Worm (Caenorhabditis elegans) whole organism, dauer: ENCODE results near the gene mdt-1.2.
"Not testable (repeated sequence)": the region's sequence is repeated elsewhere in the genome, so short reads cannot be mapped to it uniquely, and the experiment has no call there.

Source experiments
- unc-62 ChIP-seq: sonication (generic microtip); optimal IDR thresholded peaks from 2 replicates; lab custom pipeline; 2017; ENCODE audit warnings: missing biosample characterization, missing genetic modification reagents, missing genetic modification characterization

mdt-1.2 gene

DNA sequence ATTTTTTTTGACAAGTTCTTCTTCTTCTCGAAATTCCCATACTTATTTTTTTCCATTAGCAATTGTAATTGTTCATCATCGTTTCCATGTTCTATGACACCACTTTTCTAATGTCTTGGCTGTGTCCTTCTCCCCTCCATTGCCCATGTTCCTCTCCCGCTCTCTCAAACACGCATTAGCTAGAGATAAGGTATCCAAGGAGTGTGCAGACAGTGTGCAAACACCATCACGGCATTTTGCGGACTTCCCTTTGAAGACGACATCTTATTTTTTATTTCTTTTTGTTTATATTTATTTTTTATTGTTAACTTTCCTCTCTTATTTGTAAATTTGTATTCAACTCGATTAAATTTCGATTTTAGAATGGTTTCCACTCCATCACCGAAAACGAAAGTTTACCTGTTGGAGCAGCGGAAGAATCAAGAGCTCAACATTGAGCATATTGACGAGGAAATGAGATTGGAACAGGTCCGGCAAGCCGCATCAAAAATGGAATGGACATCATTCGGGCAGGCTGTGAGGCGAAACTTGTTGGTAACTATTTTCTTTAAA lies at the start of gene mdt-1.2:
Gene mdt-1.2, plus strand, starts transcription at position 363 of the 552 bp plus-strand sequence.
- TF ChIP-seq unc-62, result no peak

DNA sequence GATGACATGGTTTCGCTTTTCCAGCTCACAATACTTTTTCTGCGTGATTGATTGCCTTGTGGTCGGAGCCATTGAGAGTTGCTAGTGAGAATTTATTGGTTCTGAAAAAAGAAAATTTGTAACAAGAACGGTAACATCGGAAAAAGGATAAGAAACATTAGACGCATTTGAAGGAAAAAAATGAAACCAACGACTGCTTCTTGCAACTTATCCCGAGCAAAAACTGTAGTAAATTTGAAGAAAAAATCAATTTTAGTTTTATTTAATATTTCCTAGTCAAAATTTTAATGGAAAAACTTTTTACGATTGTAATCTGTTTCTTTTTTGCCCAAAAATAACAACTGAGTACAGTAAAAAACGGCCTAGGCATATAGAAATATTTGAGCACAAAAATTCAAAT lies 43.7 kb upstream of the mdt-1.2 start, which contains the start of gene lido-4:
Gene lido-4, minus strand, starts transcription at position 101 of the 400 bp plus-strand sequence.
- TF ChIP-seq unc-62, result no peak

DNA sequence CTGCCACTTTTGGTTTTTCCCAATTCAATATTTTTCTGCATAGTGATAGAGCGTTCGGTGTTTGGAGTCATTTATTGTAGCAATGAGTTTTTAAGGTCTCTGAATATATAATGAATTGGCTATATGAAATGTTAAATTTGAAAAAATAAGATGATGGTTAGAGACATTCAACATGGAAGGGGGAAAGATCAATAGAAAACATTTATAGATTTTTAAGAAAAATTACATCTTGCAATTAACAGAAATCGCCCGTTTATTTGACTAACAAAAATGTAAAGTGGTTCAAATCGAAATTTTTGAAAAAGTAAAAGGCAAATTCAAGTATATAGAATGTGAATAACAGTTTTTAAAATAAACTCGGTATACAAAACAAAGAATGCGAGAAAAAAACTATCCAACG lies 40.8 kb upstream of the mdt-1.2 start, which contains the start of gene lido-5:
Gene lido-5, minus strand, starts transcription at position 101 of the 400 bp plus-strand sequence.
- no peak for TF ChIP-seq unc-62

- TF ChIP-seq unc-62, result no peak
Observed at ce11 chrX:17115089-17115488, 36.2 kb upstream of the mdt-1.2 start, which contains the start of gene lido-6. lido-6 (minus strand) TSS chrX:17115189.

DNA sequence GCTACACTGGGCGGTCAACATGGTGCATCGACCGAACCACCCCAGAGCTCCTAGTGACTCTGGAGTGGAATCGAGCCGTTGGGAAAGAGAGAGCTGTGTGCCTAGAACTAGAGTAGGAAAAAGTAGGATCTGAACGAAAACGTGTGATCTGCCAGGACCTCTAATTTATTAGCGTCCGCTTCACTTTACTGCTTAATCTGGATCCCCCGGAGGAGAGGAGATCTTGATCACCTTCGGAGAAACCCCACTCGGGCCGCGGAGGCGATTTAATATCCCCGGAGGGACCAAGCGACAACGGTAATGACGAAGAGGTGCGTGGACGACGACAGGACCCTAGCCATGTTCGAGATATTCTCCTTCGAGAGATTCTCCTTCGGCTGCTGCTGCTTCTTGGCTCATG lies 34.0 kb upstream of the mdt-1.2 start, which contains the start of gene K09E3.2:
Gene K09E3.2, plus strand, starts transcription at position 301 of the 400 bp plus-strand sequence.
- not testable (repeated sequence) for TF ChIP-seq unc-62

DNA sequence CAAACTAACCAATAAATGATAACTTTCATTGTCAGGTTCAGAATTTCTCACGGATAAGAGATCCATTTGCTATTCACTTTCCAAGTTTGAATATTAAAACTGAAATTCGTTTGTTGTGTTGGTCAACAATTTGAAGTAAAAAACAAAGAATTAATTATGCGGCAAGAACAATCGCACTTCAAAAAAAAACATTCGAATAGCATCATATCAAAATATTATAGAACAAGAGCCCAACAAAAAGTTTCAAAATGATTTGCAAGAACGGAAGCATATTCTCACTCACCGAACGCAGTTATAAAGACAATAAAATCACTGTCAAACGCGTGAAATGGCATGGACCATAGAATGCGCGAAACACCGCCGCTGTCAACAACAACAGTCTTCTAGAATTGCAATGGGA lies 16.9 kb upstream of the mdt-1.2 start, which contains the start of gene K09E3.7:
Gene K09E3.7, minus strand, starts transcription at position 101 of the 400 bp plus-strand sequence.
- TF ChIP-seq unc-62, result no peak

DNA sequence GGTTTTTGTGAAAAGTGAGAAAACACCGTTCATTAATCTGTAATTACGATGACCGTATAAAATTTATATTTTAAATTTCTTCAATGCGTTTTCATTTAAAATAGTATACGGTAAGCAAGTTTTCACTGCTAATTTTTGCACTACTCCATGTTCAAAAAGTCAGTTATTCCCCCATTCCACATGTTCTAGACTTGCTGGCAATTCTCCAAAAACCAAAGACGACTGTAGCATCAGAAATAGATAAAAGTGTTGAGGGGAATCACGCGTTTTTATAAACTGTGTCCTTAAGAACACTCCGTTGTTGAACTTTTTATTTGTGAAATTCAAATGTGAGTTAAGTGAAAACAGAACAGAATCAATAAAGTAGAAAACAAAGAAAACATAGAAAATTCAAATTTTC lies 15.6 kb upstream of the mdt-1.2 start:
- no peak for TF ChIP-seq unc-62

ce11 chrX:17138060-17138557 lies 13.2 kb upstream of the mdt-1.2 start, which contains the start of gene cnp-3:
cnp-3 (minus strand) TSS chrX:17138110.
- TF ChIP-seq unc-62, result no peak

ce11 chrX:17139204-17139780 lies 12.0 kb upstream of the mdt-1.2 start:
- no peak for TF ChIP-seq unc-62

ce11 chrX:17140447-17140846 lies 10.9 kb upstream of the mdt-1.2 start:
- TF ChIP-seq unc-62, result no peak

DNA sequence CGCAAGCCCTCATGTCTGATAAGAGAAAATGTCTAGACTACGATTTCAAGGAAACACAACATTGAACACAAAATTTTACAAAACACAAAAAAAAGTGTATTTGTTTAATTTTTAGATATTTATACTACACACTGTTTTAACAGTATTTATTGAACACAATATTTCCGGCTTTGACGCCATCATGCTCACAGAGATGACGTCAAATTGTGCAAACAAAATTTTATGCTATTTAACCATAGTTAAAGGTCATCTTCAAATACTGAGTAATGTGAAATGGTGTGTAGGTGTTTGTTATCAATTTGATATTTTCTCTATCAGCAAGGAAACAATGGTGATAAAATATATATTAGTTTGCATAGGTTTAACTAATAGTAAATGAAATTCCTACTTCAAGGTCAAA lies 4.8 kb upstream of the mdt-1.2 start:
- TF ChIP-seq unc-62, result no peak

ce11 chrX:17149877-17150490 lies 1.3 kb upstream of the mdt-1.2 start, which contains the start of gene T23C6.4:
T23C6.4 (minus strand) TSS chrX:17149927.
- TF ChIP-seq unc-62, result no peak

DNA sequence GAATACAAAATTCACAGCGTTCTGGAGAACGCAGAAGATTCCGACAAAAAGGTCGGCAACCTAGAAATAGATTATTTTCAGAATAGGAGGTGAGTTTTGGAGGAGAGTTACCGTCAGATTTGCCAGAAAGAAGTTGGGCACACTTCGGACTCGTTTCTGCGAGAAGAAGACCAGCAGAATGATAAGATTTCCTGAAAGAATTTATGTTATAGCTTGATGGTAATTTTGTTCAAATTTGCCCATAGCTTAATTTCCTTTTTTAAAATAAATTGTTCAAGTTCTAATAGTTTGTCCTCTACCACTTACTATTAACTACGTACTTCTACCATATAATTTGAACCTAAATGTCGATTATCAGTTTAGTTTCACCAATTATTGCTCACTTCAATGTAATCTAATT lies 5.8 kb downstream of the mdt-1.2 start:
- TF ChIP-seq unc-62, result no peak

- no peak for TF ChIP-seq unc-62
Observed at ce11 chrX:17157868-17158267, 6.5 kb downstream of the mdt-1.2 start, which contains the start of gene npr-21. npr-21 (minus strand) TSS chrX:17157968.

DNA sequence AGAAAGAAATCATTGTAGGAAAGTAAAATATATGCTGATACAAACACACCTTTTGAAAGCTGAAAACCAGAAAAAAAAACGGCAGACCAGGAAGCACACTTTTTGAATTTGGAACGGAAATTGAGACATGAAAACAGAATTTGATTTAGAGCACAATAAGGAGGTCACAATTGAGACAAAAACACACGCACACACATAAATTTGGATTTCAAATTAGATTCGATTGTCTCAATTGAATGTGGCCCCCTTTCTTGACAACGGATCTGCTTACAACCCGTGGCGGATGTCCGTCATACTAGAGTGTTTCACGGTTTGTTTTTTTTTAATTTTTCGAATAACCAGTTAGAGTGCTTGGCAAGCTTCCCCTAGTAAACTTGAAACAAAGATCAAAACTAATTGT lies 16.8 kb downstream of the mdt-1.2 start:
- no peak for TF ChIP-seq unc-62

ce11 chrX:17170401-17170800 lies 19.1 kb downstream of the mdt-1.2 start:
- TF ChIP-seq unc-62, result no peak

- no peak for TF ChIP-seq unc-62
Observed at ce11 chrX:17176677-17177076, 25.4 kb downstream of the mdt-1.2 start, which contains the start of gene B0302.4. B0302.4 (minus strand) TSS chrX:17176777.
